Worm (Caenorhabditis elegans): Measurements from ENCODE around the gene srx-42.

DNA sequence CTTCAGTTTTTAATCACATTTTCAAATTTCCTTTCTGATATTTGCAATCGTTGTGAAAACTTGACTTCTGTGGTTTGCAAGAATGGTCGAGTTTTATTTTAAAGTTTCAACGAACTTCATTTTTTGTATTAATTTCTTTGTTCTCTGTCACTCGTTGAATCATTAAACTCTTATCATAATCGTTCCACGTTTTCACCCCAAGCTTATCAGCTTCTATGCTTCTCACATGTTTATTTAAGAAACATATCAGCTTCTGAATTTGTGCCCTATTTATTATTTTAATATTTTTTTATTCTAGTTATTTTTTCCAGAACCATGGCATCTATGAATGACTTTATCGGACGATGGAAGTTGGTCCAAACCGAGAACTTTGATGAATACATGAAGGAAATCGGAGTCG, 41.6 kb upstream of the srx-42 start, which contains the start of gene lbp-7:
- no peak for TF ChIP-seq egl-27 (tag; optimal IDR thresholded peaks at IDR 0.05)
- TF ChIP-seq ceh-28 (tag; optimal IDR thresholded peaks at IDR 0.05): no peak
- no peak for TF ChIP-seq nhr-237 (tag; optimal IDR thresholded peaks at IDR 0.05)
- TF ChIP-seq pha-4 (GFP tag; IDR thresholded peaks at IDR 0.05): no peak
- TF ChIP-seq pha-4 (tag; optimal IDR thresholded peaks at IDR 0.05): no peak
- no peak for TF ChIP-seq lin-13 (GFP tag; optimal IDR thresholded peaks at IDR 0.05)
- TF ChIP-seq aly-2 (tag; optimal IDR thresholded peaks at IDR 0.05): no peak
- TF ChIP-seq fkh-10 (GFP tag; optimal IDR thresholded peaks at IDR 0.05): no peak
- no peak for TF ChIP-seq ces-1 (GFP tag; optimal IDR thresholded peaks at IDR 0.05)
- no peak for TF ChIP-seq nhr-11 (tag; optimal IDR thresholded peaks at IDR 0.05)
- no peak for TF ChIP-seq rbr-2 (tag; optimal IDR thresholded peaks at IDR 0.05)
- no peak for TF ChIP-seq snpc-4 (tag; optimal IDR thresholded peaks at IDR 0.05)
